Worm (Caenorhabditis elegans) whole organism, midembryonic: ENCODE data around the gene C49A9.4.

Experiments
- T22C8.4 ChIP-seq: fragments of 200-800 bp; sonication (Bioruptor generic); IDR thresholded peaks from 2 replicates; pipeline ENCODE4 v1.3.6; 2022; ENCODE audit warnings: missing genetic modification characterization, missing compliant biosample characterization
- cog-1 ChIP-seq: sonication (generic microtip); optimal IDR thresholded peaks from 2 replicates; lab custom pipeline; 2016; ENCODE audit warnings: missing genetic modification characterization, missing compliant biosample characterization
- flt-1 ChIP-seq: fragments of 200-800 bp; sonication (Bioruptor generic); IDR thresholded peaks from 2 replicates; pipeline ENCODE4 v1.3.6; 2022; ENCODE audit warnings: missing genetic modification characterization, missing compliant biosample characterization
- klf-2 ChIP-seq: fragments of 200-800 bp; sonication (Bioruptor generic); conservative IDR thresholded peaks from 2 replicates; pipeline ENCODE4 v1.3.6; 2022; ENCODE audit warnings: missing genetic modification reagents, missing genetic modification characterization, missing compliant biosample characterization
- med-1 ChIP-seq: sonication (generic microtip); optimal IDR thresholded peaks from 2 replicates; lab custom pipeline; 2017; ENCODE audit warnings: missing genetic modification characterization, mild to moderate bottlenecking, missing compliant biosample characterization, antibody characterized with exemption, missing genetic modification reagents; ENCODE audit not compliant: insufficient read depth
- ref-1 ChIP-seq: fragments of 200-800 bp; sonication (Bioruptor generic); conservative IDR thresholded peaks from 2 replicates; pipeline ENCODE4 v1.3.6; 2022; ENCODE audit warnings: missing genetic modification reagents, missing genetic modification characterization, missing compliant biosample characterization
- tab-1 ChIP-seq: fragments of 200-800 bp; sonication (Bioruptor generic); IDR thresholded peaks from 2 replicates; pipeline ENCODE4 v1.3.6; 2022; ENCODE audit warnings: missing genetic modification characterization, missing compliant biosample characterization
- ztf-23 ChIP-seq: fragments of 200-800 bp; sonication (Bioruptor generic); IDR thresholded peaks from 2 replicates; pipeline ENCODE4 v1.3.6; 2022; ENCODE audit warnings: missing genetic modification reagents, missing genetic modification characterization, missing compliant biosample characterization
- ztf-29 ChIP-seq: fragments of 200-800 bp; sonication (Bioruptor generic); IDR thresholded peaks from 2 replicates; pipeline ENCODE4 v1.3.6; 2022; ENCODE audit warnings: missing genetic modification reagents, missing genetic modification characterization, missing compliant biosample characterization

C49A9.4 gene

DNA sequence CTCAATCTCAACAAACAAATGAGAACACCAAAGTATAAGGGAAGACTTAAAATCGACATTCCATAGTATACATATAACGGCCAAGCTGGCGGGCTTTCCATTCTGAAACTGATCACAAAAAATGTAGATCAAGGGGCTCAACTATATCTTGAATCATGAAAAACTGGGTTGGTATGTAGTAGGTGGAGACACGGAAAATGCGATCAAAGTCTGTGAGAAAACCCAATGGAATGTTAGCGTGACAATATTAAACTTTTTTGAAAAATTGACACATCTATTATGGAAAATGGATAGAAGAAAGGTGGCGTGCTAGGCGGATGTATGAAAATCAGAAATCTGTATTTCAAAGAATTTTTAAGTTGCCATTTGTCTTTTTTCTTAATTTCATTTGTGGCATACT lies 43.8 kb downstream of the C49A9.4 start, which contains the start of gene srv-28:
srv-28 (minus strand) TSS at position 101 of the 400 bp plus-strand sequence.
- TF ChIP-seq T22C8.4 (GFP tag; lab: Robert Waterston, UW) (no peak), tab-1 (GFP tag; lab: Robert Waterston, UW) (no peak), klf-2 (GFP tag; lab: Robert Waterston, UW) (no peak), ztf-23 (no peak), med-1 (GFP tag; lab: Kevin White, UChicago) (no peak), cog-1 (tag; lab: Kevin White, UChicago) (no peak), ztf-29 (GFP tag; lab: Robert Waterston, UW) (no peak), ref-1 (GFP tag; lab: Robert Waterston, UW) (no peak), flt-1 (GFP tag; lab: Robert Waterston, UW) (no peak)

DNA sequence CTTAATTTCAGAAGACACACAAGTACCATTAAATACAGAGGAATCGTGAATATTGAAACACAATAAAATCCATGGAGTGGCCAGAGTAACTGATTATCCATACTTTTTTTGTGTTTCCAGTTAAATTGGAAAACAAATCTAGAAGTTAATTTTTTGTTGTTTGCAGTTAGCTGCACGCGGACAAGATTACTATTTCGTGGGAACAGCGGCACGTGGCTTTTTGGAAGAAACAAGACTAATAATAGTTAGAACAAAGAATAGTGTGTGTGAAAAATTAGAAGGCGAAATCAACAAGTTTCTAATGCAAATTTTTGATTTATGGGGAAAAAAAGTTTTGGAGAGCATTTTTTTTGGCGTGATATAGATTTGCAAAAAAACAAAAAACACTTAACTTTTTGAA lies 47.0 kb downstream of the C49A9.4 start, which contains the start of gene srv-29:
srv-29 (minus strand) TSS at position 101 of the 400 bp plus-strand sequence.
- TF ChIP-seq med-1 (GFP tag; lab: Kevin White, UChicago) (no peak), tab-1 (GFP tag; lab: Robert Waterston, UW) (no peak), ztf-29 (GFP tag; lab: Robert Waterston, UW) (no peak), ref-1 (GFP tag; lab: Robert Waterston, UW) (no peak), klf-2 (GFP tag; lab: Robert Waterston, UW) (no peak), T22C8.4 (GFP tag; lab: Robert Waterston, UW) (no peak), ztf-23 (no peak), cog-1 (tag; lab: Kevin White, UChicago) (no peak), flt-1 (GFP tag; lab: Robert Waterston, UW) (no peak)

DNA sequence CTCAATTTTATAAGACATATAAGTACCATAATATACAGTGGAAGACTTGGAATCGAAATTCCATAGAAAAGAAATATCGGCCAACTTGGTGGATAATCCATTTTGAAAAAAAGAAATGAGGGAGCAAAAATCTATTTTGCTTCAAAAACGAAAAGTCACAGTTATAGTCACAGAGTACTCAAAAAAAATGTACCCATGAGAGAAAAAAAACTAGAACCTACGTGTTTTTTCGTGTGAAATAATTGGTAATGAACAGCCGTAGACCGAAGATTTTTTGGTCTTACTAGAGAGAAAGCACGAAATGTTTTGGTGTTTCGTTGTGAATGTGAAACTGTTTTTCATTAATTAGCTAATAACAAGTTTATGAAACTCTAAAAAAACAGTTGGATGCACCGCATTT lies 49.9 kb downstream of the C49A9.4 start, which contains the start of gene srv-30:
srv-30 (minus strand) TSS at position 101 of the 400 bp plus-strand sequence.
- TF ChIP-seq ztf-29 (GFP tag; lab: Robert Waterston, UW) = no peak
- no peak for TF ChIP-seq ref-1 (GFP tag; lab: Robert Waterston, UW)
- no peak for TF ChIP-seq flt-1 (GFP tag; lab: Robert Waterston, UW)
- no peak for TF ChIP-seq klf-2 (GFP tag; lab: Robert Waterston, UW)
- no peak for TF ChIP-seq med-1 (GFP tag; lab: Kevin White, UChicago)
- TF ChIP-seq tab-1 (GFP tag; lab: Robert Waterston, UW) = no peak
- no peak for TF ChIP-seq T22C8.4 (GFP tag; lab: Robert Waterston, UW)
- no peak for TF ChIP-seq ztf-23
- TF ChIP-seq cog-1 (tag; lab: Kevin White, UChicago) = no peak
